Worm (Caenorhabditis elegans) whole organism, late embryonic: Measurements from ENCODE around the gene F26F12.2.

Experiments used
- T23F11.4 ChIP-seq: fragments of 200-800 bp; sonication (Bioruptor generic); optimal IDR thresholded peaks from 2 replicates; lab custom pipeline; 2018; ENCODE audit warnings: mild to moderate bottlenecking, missing genetic modification characterization, missing compliant biosample characterization
- ceh-22 ChIP-seq: sonication (generic microtip); optimal IDR thresholded peaks from 2 replicates; lab custom pipeline; 2017; ENCODE audit warnings: missing biosample characterization, missing genetic modification characterization
- ceh-48 ChIP-seq: sonication (generic microtip); optimal IDR thresholded peaks from 2 replicates; lab custom pipeline; 2016; ENCODE audit warnings: missing genetic modification characterization, inconsistent platforms, missing compliant biosample characterization
- fkh-10 ChIP-seq: fragments of 150-350 bp; optimal IDR thresholded peaks from 2 replicates; lab custom pipeline; 2014; ENCODE audit warnings: missing biosample characterization, missing genetic modification reagents, missing genetic modification characterization
- nhr-11 ChIP-seq: fragments of 150-350 bp; optimal IDR thresholded peaks from 2 replicates; lab custom pipeline; 2014; ENCODE audit warnings: missing biosample characterization, missing genetic modification characterization
- odd-2 ChIP-seq: sonication (generic microtip); optimal IDR thresholded peaks from 2 replicates; lab custom pipeline; 2017; ENCODE audit warnings: antibody characterized with exemption, mild to moderate bottlenecking, missing genetic modification characterization, missing compliant biosample characterization
- pha-4 ChIP-seq: fragments of 150-350 bp; optimal IDR thresholded peaks from 2 replicates; lab custom pipeline; 2018; ENCODE audit warnings: missing biosample characterization, missing genetic modification reagents, missing genetic modification characterization
- rnt-1 ChIP-seq: sonication (generic microtip); optimal IDR thresholded peaks from 2 replicates; lab custom pipeline; 2016; ENCODE audit warnings: missing genetic modification characterization, missing compliant biosample characterization
- sdc-2 ChIP-seq: sonication (generic microtip); optimal IDR thresholded peaks from 2 replicates; lab custom pipeline; 2016; ENCODE audit warnings: missing genotype, missing genetic modification characterization, missing compliant biosample characterization
- sox-2 ChIP-seq: fragments of 200-800 bp; sonication (Bioruptor generic); IDR thresholded peaks from 2 replicates; pipeline ENCODE4 v1.3.6; 2022; ENCODE audit warnings: missing genetic modification reagents, missing genetic modification characterization, missing compliant biosample characterization
- unc-42 ChIP-seq: sonication (generic microtip); optimal IDR thresholded peaks from 2 replicates; lab custom pipeline; 2016; ENCODE audit warnings: missing genotype, missing genetic modification characterization, missing compliant biosample characterization

ce11 chrV:5832799-5833198, 5.6 kb downstream of the F26F12.2 start:
- TF ChIP-seq rnt-1 (tag; lab: Kevin White, UChicago) (no peak), nhr-11 (no peak), T23F11.4 (GFP tag; lab: Kevin White, UChicago) (no peak), pha-4 (tag; lab: Kevin White, UChicago) (no peak), sdc-2 (tag; lab: Kevin White, UChicago) (no peak), unc-42 (tag; lab: Kevin White, UChicago) (no peak), ceh-48 (no peak), odd-2 (no peak), sox-2 (GFP tag; lab: Robert Waterston, UW) (no peak), ceh-22 (no peak), fkh-10 (GFP tag; lab: Kevin White, UChicago) (no peak)
